Fruit fly (Drosophila melanogaster) whole organism, embryonic: ENCODE data around the gene kibra.
A peak's percentile ranks its signal among the peaks of the same experiment; 100 is the strongest.

Source experiments
- Abd-B ChIP-seq: fragments of 200-800 bp; sonication (Bioruptor generic); optimal IDR thresholded peaks from 2 replicates; lab custom pipeline; 2018; ENCODE audit warnings: missing biosample characterization, mild to moderate bottlenecking, missing genetic modification characterization, moderate library complexity
- Antp ChIP-seq: fragments of 200-800 bp; sonication (Bioruptor generic); optimal IDR thresholded peaks from 3 replicates; lab custom pipeline; 2016; ENCODE audit warnings: missing biosample characterization, missing genetic modification characterization
- Atf6 ChIP-seq: fragments of 200-800 bp; sonication (Bioruptor generic); IDR thresholded peaks from 2 replicates; pipeline ENCODE4 v1.3.6; 2022; ENCODE audit warnings: missing biosample characterization, missing genetic modification characterization
- Blimp-1 ChIP-seq: fragments of 200-800 bp; sonication (Bioruptor generic); optimal IDR thresholded peaks from 3 replicates; lab custom pipeline; 2018; ENCODE audit warnings: missing biosample characterization, missing genetic modification characterization, mild to moderate bottlenecking, moderate library complexity, missing genetic modification reagents
- C15 ChIP-seq: fragments of 200-800 bp; sonication (Bioruptor generic); IDR thresholded peaks from 3 replicates; pipeline ENCODE4 v1.3.6; 2022; ENCODE audit warnings: missing biosample characterization, missing genetic modification characterization
- CG10209 ChIP-seq: fragments of 200-800 bp; sonication (Bioruptor generic); optimal IDR thresholded peaks from 3 replicates; lab custom pipeline; 2017; ENCODE audit warnings: missing biosample characterization, mild to moderate bottlenecking, missing genetic modification characterization, missing genetic modification reagents
- CG13894 ChIP-seq: fragments of 200-800 bp; sonication (Bioruptor generic); optimal IDR thresholded peaks from 3 replicates; lab custom pipeline; 2018; ENCODE audit warnings: missing biosample characterization, mild to moderate bottlenecking, missing genetic modification characterization, moderate library complexity
- CG14710 ChIP-seq: fragments of 200-800 bp; sonication (Bioruptor generic); optimal IDR thresholded peaks from 3 replicates; lab custom pipeline; 2019; ENCODE audit warnings: missing biosample characterization, mild to moderate bottlenecking, missing genetic modification characterization, moderate library complexity
- CG15269 ChIP-seq: fragments of 200-800 bp; sonication (Bioruptor generic); optimal IDR thresholded peaks from 2 replicates; lab custom pipeline; 2018; ENCODE audit warnings: missing biosample characterization, mild to moderate bottlenecking, missing genetic modification characterization, moderate library complexity
- CG17361 ChIP-seq: fragments of 200-800 bp; sonication (Bioruptor generic); IDR thresholded peaks from 3 replicates; pipeline ENCODE4 v1.3.6; 2022; ENCODE audit warnings: missing biosample characterization, missing genetic modification characterization
- CG18262 ChIP-seq: fragments of 200-800 bp; optimal IDR thresholded peaks from 3 replicates; lab custom pipeline; 2019; ENCODE audit warnings: missing biosample characterization, mild to moderate bottlenecking, missing genetic modification characterization, moderate library complexity
- CG18764 ChIP-seq: fragments of 200-800 bp; sonication (Bioruptor generic); optimal IDR thresholded peaks from 3 replicates; lab custom pipeline; 2016; ENCODE audit warnings: missing biosample characterization, missing genetic modification characterization
- CG31365 ChIP-seq: fragments of 200-800 bp; sonication (Bioruptor generic); optimal IDR thresholded peaks from 2 replicates; lab custom pipeline; 2018; ENCODE audit warnings: missing biosample characterization, mild to moderate bottlenecking, missing genetic modification characterization
- CG6765 ChIP-seq: fragments of 200-800 bp; sonication (Bioruptor generic); optimal IDR thresholded peaks from 3 replicates; lab custom pipeline; 2017; ENCODE audit warnings: missing biosample characterization, mild to moderate bottlenecking, missing genetic modification characterization
- CG7928 ChIP-seq: fragments of 200-800 bp; sonication (Bioruptor generic); optimal IDR thresholded peaks from 2 replicates; lab custom pipeline; 2017; ENCODE audit warnings: missing biosample characterization, mild to moderate bottlenecking, missing genetic modification characterization
- CG7963 ChIP-seq: fragments of 200-800 bp; sonication (Bioruptor generic); IDR thresholded peaks from 3 replicates; pipeline ENCODE4 v1.3.6; 2022; ENCODE audit warnings: missing biosample characterization, missing genetic modification characterization; ENCODE audit not compliant: partially characterized antibody
- CG8089 ChIP-seq: fragments of 200-800 bp; sonication (Bioruptor generic); optimal IDR thresholded peaks from 3 replicates; lab custom pipeline; 2016; ENCODE audit warnings: missing biosample characterization, missing genetic modification characterization
- CG8359 ChIP-seq: fragments of 200-800 bp; sonication (Bioruptor generic); optimal IDR thresholded peaks from 2 replicates; lab custom pipeline; 2017; ENCODE audit warnings: missing biosample characterization, mild to moderate bottlenecking, missing genetic modification characterization, borderline replicate concordance
- CG8924 ChIP-seq: fragments of 200-800 bp; optimal IDR thresholded peaks from 3 replicates; lab custom pipeline; 2019; ENCODE audit warnings: missing biosample characterization, mild to moderate bottlenecking, missing genetic modification characterization, moderate library complexity
- CG9876 ChIP-seq: fragments of 200-800 bp; sonication (Bioruptor generic); optimal IDR thresholded peaks from 2 replicates; lab custom pipeline; 2016; ENCODE audit warnings: missing biosample characterization, missing genetic modification characterization
- Chrac-16 ChIP-seq: fragments of 200-800 bp; sonication (Bioruptor generic); optimal IDR thresholded peaks from 3 replicates; lab custom pipeline; 2016; ENCODE audit warnings: missing biosample characterization, missing genetic modification characterization
- CkIIα-i1 ChIP-seq: fragments of 200-800 bp; sonication (Bioruptor generic); IDR thresholded peaks from 2 replicates; pipeline ENCODE4 v1.3.6; 2022; ENCODE audit warnings: missing biosample characterization, missing genetic modification characterization
- D19B ChIP-seq: fragments of 200-800 bp; sonication (Bioruptor generic); optimal IDR thresholded peaks from 2 replicates; lab custom pipeline; 2017; ENCODE audit warnings: missing biosample characterization, mild to moderate bottlenecking, missing genetic modification characterization
- Deaf1 ChIP-seq: fragments of 200-800 bp; optimal IDR thresholded peaks from 3 replicates; lab custom pipeline; 2019; ENCODE audit warnings: missing biosample characterization, mild to moderate bottlenecking, missing genetic modification characterization, moderate library complexity
- Eip74EF ChIP-seq, 2 experiments: fragments of 200-800 bp in 1 of 2; fragments of >200 bp in 1 of 2; sonication (Bioruptor generic) in 1 of 2; optimal IDR thresholded peaks; 2 replicates each; lab custom pipeline; 2017 to 2019; ENCODE audit warnings: missing biosample characterization in 2 of 2, missing genetic modification characterization in 2 of 2, mild to moderate bottlenecking in 1 of 2, moderate library complexity in 1 of 2
- H15 ChIP-seq: fragments of 200-800 bp; sonication (Bioruptor generic); IDR thresholded peaks from 3 replicates; pipeline ENCODE4 v1.3.6; 2022; ENCODE audit warnings: missing biosample characterization, missing genetic modification characterization
- Hmx ChIP-seq: fragments of 200-800 bp; sonication (Bioruptor generic); optimal IDR thresholded peaks from 2 replicates; lab custom pipeline; 2016; ENCODE audit warnings: missing biosample characterization, missing genetic modification characterization
- Kr ChIP-seq: fragments of 200-800 bp; sonication (Bioruptor generic); optimal IDR thresholded peaks from 2 replicates; lab custom pipeline; 2017; ENCODE audit warnings: missing biosample characterization, mild to moderate bottlenecking, missing genetic modification characterization
- Nf-YB ChIP-seq: fragments of 200-800 bp; sonication (Bioruptor generic); optimal IDR thresholded peaks from 3 replicates; lab custom pipeline; 2019; ENCODE audit warnings: missing biosample characterization, mild to moderate bottlenecking, missing genetic modification characterization, moderate library complexity
- Sry-δ ChIP-seq: fragments of 200-800 bp; sonication (Bioruptor generic); optimal IDR thresholded peaks from 2 replicates; lab custom pipeline; 2016; ENCODE audit warnings: missing biosample characterization, missing genetic modification characterization
- Taf1 ChIP-seq: fragments of 200-800 bp; sonication (Bioruptor generic); IDR thresholded peaks from 2 replicates; pipeline ENCODE4 v1.3.6; 2022; ENCODE audit warnings: missing biosample characterization, missing genetic modification characterization
- bigmax ChIP-seq: fragments of 200-800 bp; sonication (Bioruptor generic); optimal IDR thresholded peaks from 2 replicates; lab custom pipeline; 2018; ENCODE audit warnings: missing biosample characterization, mild to moderate bottlenecking, missing genetic modification characterization
- br ChIP-seq: fragments of >200 bp; optimal IDR thresholded peaks from 2 replicates; lab custom pipeline; 2017
- cg ChIP-seq: fragments of 200-800 bp; sonication (Bioruptor generic); optimal IDR thresholded peaks from 3 replicates; lab custom pipeline; 2019; ENCODE audit warnings: missing biosample characterization, mild to moderate bottlenecking, missing genetic modification characterization, moderate library complexity
- chn ChIP-seq: fragments of 200-800 bp; sonication (Bioruptor generic); optimal IDR thresholded peaks from 2 replicates; lab custom pipeline; 2016; ENCODE audit warnings: missing biosample characterization, missing genetic modification characterization
- cwo ChIP-seq: fragments of 200-800 bp; sonication (Bioruptor generic); optimal IDR thresholded peaks from 3 replicates; lab custom pipeline; 2017; ENCODE audit warnings: missing biosample characterization, missing genetic modification characterization, mild to moderate bottlenecking, moderate library complexity, missing genetic modification reagents
- ftz-f1 ChIP-seq: fragments of 200-800 bp; sonication (Bioruptor generic); optimal IDR thresholded peaks from 2 replicates; lab custom pipeline; 2016; ENCODE audit warnings: missing biosample characterization, missing genetic modification characterization
- gsb ChIP-seq: fragments of 200-800 bp; sonication (Bioruptor generic); IDR thresholded peaks from 2 replicates; pipeline ENCODE4 v1.3.6; 2022; ENCODE audit warnings: missing biosample characterization, missing genetic modification characterization
- knrl ChIP-seq: fragments of 200-800 bp; sonication (Bioruptor generic); IDR thresholded peaks from 3 replicates; pipeline ENCODE4 v1.3.6; 2022; ENCODE audit warnings: missing biosample characterization, missing genetic modification characterization; ENCODE audit not compliant: partially characterized antibody
- nau ChIP-seq: fragments of 200-800 bp; sonication (Bioruptor generic); optimal IDR thresholded peaks from 3 replicates; lab custom pipeline; 2017; ENCODE audit warnings: missing biosample characterization, mild to moderate bottlenecking, missing genetic modification characterization, missing genetic modification reagents
- ro ChIP-seq: fragments of 200-800 bp; sonication (Bioruptor generic); IDR thresholded peaks from 2 replicates; pipeline ENCODE4 v1.3.6; 2022; ENCODE audit warnings: missing biosample characterization, missing genetic modification characterization
- sc ChIP-seq, 3 experiments: fragments of >200 bp in 2 of 3; fragments of 200-800 bp in 1 of 3; sonication (Bioruptor generic) in 1 of 3; optimal IDR thresholded peaks; 2 replicates in 2 of 3; 3 replicates in 1 of 3; lab custom pipeline; 2017; ENCODE audit warnings: mild to moderate bottlenecking in 1 of 3, missing biosample characterization in 1 of 3, missing genetic modification characterization in 1 of 3, missing genetic modification reagents in 1 of 3
- slp2 ChIP-seq: fragments of 200-800 bp; sonication (Bioruptor generic); optimal IDR thresholded peaks from 2 replicates; lab custom pipeline; 2016; ENCODE audit warnings: missing biosample characterization, missing genetic modification characterization
- tio ChIP-seq: fragments of 200-800 bp; sonication (Bioruptor generic); optimal IDR thresholded peaks from 2 replicates; lab custom pipeline; 2017; ENCODE audit warnings: missing biosample characterization, missing genetic modification characterization, inconsistent platforms
- tx ChIP-seq: fragments of 200-800 bp; sonication (Bioruptor generic); optimal IDR thresholded peaks from 2 replicates; lab custom pipeline; 2016; ENCODE audit warnings: missing biosample characterization, missing genetic modification characterization
- zen ChIP-seq: fragments of 200-800 bp; sonication (Bioruptor generic); optimal IDR thresholded peaks from 3 replicates; lab custom pipeline; 2018; ENCODE audit warnings: missing biosample characterization, mild to moderate bottlenecking, missing genetic modification characterization, moderate library complexity
- zfh1 ChIP-seq: fragments of 200-800 bp; sonication (Bioruptor generic); IDR thresholded peaks from 3 replicates; pipeline ENCODE4 v1.3.6; 2022; ENCODE audit warnings: missing biosample characterization, missing genetic modification characterization

The kibra gene

DNA sequence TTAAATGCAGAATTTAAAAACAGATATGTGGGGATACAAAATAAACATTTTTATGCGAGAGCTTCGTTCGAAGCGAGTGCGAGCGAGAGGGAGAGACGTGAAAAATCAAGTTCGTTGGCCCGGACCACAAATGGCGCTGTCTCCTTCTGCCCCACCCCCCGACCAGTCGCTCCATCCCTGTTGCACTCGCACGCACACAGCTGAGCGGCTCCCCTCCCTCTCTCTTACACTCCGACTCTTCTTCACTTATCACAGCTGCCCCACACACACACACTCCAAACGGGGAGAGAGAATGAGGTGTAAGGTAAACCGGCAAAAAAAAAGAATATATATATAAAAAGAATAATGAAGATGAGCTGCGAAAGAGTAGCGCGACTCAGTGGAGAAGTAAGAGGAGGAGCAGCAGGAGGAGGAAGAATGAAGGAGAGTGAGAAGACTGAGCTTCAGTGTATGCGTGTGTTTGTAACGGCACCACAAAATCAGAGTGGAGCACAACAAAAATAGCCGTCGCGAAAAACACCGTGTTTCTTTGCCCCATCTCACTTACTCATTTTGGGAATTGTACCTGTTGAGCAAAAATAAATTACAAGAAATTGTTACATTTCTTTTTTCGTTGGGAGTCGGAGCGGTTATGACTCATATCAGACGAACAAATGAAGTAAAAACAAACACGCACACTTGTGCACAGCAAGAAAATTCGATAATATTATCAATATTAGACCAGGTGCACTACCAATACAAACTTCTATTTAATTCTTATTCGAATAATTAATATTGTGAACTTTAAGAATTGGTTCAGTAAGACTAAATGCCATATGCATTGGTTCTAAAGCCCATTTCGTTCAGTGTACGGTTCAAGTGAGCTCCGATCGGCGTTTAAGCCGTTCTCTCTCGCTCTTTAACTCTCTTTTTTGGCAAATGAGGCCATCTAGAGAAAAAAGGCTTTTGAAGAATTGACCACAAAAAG lies 14.1 kb upstream of the kibra start (continued):
- TF ChIP-seq CG18764 (GFP tag; lab: Kevin White, UChicago) (peak; percentile 92), chn (GFP tag; lab: Kevin White, UChicago) (peak; percentile 92), Eip74EF (GFP tag; optimal IDR thresholded peaks at IDR 0.05; lab: Kevin White, UChicago) (peak in 1 of 2 experiments; percentile 89), Abd-B (GFP tag; lab: Kevin White, UChicago) (peak; percentile 93), gsb (GFP tag; lab: Robert Waterston, UW) (peak; percentile 91), Taf1 (GFP tag; lab: Robert Waterston, UW) (peak; percentile 86), CG18262 (tag; lab: Kevin White, UChicago) (peak; percentile 94), Blimp-1 (GFP tag; lab: Kevin White, UChicago) (peak; percentile 91), tio (GFP tag; lab: Kevin White, UChicago) (peak; percentile 93), cg (GFP tag; lab: Kevin White, UChicago) (peak; percentile 86), slp2 (GFP tag; lab: Kevin White, UChicago) (peak; percentile 92), Atf6 (GFP tag; lab: Robert Waterston, UW) (peak; percentile 93), H15 (GFP tag; lab: Robert Waterston, UW) (peak; percentile 93), CG6765 (GFP tag; lab: Kevin White, UChicago) (peak; percentile 69), CG13894 (tag; lab: Kevin White, UChicago) (peak; percentile 20), CG10209 (GFP tag; lab: Kevin White, UChicago) (peak; percentile 93), Kr (GFP tag; lab: Kevin White, UChicago) (no peak), CG8359 (GFP tag; lab: Kevin White, UChicago) (peak; percentile 77), cwo (GFP tag; lab: Kevin White, UChicago) (peak; percentile 85), Nf-YB (GFP tag; lab: Kevin White, UChicago) (peak; percentile 79), CG31365 (peak; percentile 70), ftz-f1 (GFP tag; lab: Kevin White, UChicago) (peak; percentile 37), CG7928 (GFP tag; lab: Kevin White, UChicago) (peak; percentile 67), Chrac-16 (peak; percentile 93), CG7963 (no peak), CkIIα-i1 (GFP tag; lab: Robert Waterston, UW) (peak; percentile 73; the same call in 1 of the 2 replicates), zfh1 (peak; percentile 97), CG8089 (GFP tag; lab: Kevin White, UChicago) (peak; percentile 89), C15 (peak; percentile 83), sc (optimal IDR thresholded peaks at IDR 0.05; lab: Kevin White, UChicago) (no peak), sc (GFP tag; optimal IDR thresholded peaks at IDR 0.05; lab: Kevin White, UChicago) (peak; percentile 89), Deaf1 (tag; lab: Kevin White, UChicago) (peak; percentile 66), Antp (peak; percentile 90), br (lab: Kevin White, UChicago) (no peak), bigmax (GFP tag; lab: Kevin White, UChicago) (peak; percentile 4), D19B (GFP tag; lab: Kevin White, UChicago) (peak; percentile 83), CG17361 (GFP tag; lab: Robert Waterston, UW) (peak; percentile 93), Sry-δ (peak; percentile 56), CG9876 (GFP tag; lab: Kevin White, UChicago) (peak; percentile 78), CG14710 (peak; percentile 91), nau (GFP tag; lab: Kevin White, UChicago) (peak; percentile 84), tx (GFP tag; lab: Kevin White, UChicago) (peak; percentile 91), knrl (GFP tag; lab: Robert Waterston, UW) (no peak), Hmx (GFP tag; lab: Kevin White, UChicago) (peak; percentile 84), CG8924 (tag; lab: Kevin White, UChicago) (peak; percentile 94), ro (GFP tag; lab: Robert Waterston, UW) (peak; percentile 77), zen (tag; lab: Kevin White, UChicago) (peak; percentile 93), CG15269 (peak; percentile 95)
